Worm (Caenorhabditis elegans) whole organism, early embryonic: ENCODE results near the gene F14H3.14.

Source experiments
- B0310.2 ChIP-seq: sonication (generic microtip); optimal IDR thresholded peaks from 2 replicates; lab custom pipeline; 2016; ENCODE audit warnings: mild to moderate bottlenecking, missing genetic modification characterization, missing compliant biosample characterization
- F13C5.2 ChIP-seq: sonication (generic microtip); optimal IDR thresholded peaks from 2 replicates; lab custom pipeline; 2017; ENCODE audit warnings: mild to moderate bottlenecking, missing genetic modification characterization, inconsistent platforms, missing compliant biosample characterization
- aly-1 ChIP-seq: sonication (generic microtip); optimal IDR thresholded peaks from 2 replicates; lab custom pipeline; 2016; ENCODE audit warnings: missing genetic modification characterization, missing compliant biosample characterization
- ama-1 ChIP-seq: fragments of 150-350 bp; optimal IDR thresholded peaks from 2 replicates; lab custom pipeline; 2014
- ceh-13 ChIP-seq: fragments of 200-800 bp; sonication (Bioruptor generic); optimal IDR thresholded peaks from 2 replicates; lab custom pipeline; 2018; ENCODE audit warnings: mild to moderate bottlenecking, missing genetic modification characterization, missing compliant biosample characterization
- ceh-36 ChIP-seq: sonication (generic microtip); optimal IDR thresholded peaks from 2 replicates; lab custom pipeline; 2016; ENCODE audit warnings: missing genetic modification characterization, inconsistent platforms, missing compliant biosample characterization
- ets-7 ChIP-seq: sonication (generic microtip); optimal IDR thresholded peaks from 2 replicates; lab custom pipeline; 2016; ENCODE audit warnings: missing genotype, missing genetic modification characterization, missing compliant biosample characterization
- flt-1 ChIP-seq: fragments of 200-800 bp; sonication (Bioruptor generic); IDR thresholded peaks from 2 replicates; pipeline ENCODE4 v1.3.6; 2022; ENCODE audit warnings: missing genetic modification characterization, missing compliant biosample characterization
- hmbx-1 ChIP-seq: sonication (generic microtip); optimal IDR thresholded peaks from 2 replicates; lab custom pipeline; 2016; ENCODE audit warnings: mild to moderate bottlenecking, missing genetic modification characterization, missing compliant biosample characterization
- hmg-4 ChIP-seq: fragments of 200-800 bp; sonication (Bioruptor generic); optimal IDR thresholded peaks from 2 replicates; lab custom pipeline; 2018; ENCODE audit warnings: mild to moderate bottlenecking, missing genetic modification characterization, missing compliant biosample characterization
- hnd-1 ChIP-seq: sonication (generic microtip); optimal IDR thresholded peaks from 2 replicates; lab custom pipeline; 2016; ENCODE audit warnings: missing genetic modification characterization, missing compliant biosample characterization
- pes-1 ChIP-seq: fragments of 200-800 bp; sonication (Bioruptor generic); IDR thresholded peaks from 2 replicates; pipeline ENCODE4 v1.3.6; 2022; ENCODE audit warnings: missing genetic modification reagents, missing genetic modification characterization, missing compliant biosample characterization
- scrt-1 ChIP-seq: fragments of 200-800 bp; sonication (Bioruptor generic); IDR thresholded peaks from 2 replicates; pipeline ENCODE4 v1.3.6; 2022; ENCODE audit warnings: missing genetic modification characterization, missing compliant biosample characterization
- sea-1 ChIP-seq: fragments of 200-800 bp; sonication (Bioruptor generic); conservative IDR thresholded peaks from 2 replicates; pipeline ENCODE4 v1.3.6; 2022; ENCODE audit warnings: missing genetic modification characterization, missing compliant biosample characterization
- tbx-11 ChIP-seq: fragments of 200-800 bp; sonication (Bioruptor generic); IDR thresholded peaks from 2 replicates; pipeline ENCODE4 v1.3.6; 2022; ENCODE audit warnings: missing genetic modification characterization, missing compliant biosample characterization
- tbx-37 ChIP-seq: fragments of 200-800 bp; sonication (Bioruptor generic); conservative IDR thresholded peaks from 2 replicates; pipeline ENCODE4 v1.3.6; 2022; ENCODE audit warnings: missing genetic modification reagents, missing genetic modification characterization, missing compliant biosample characterization
- tra-4 ChIP-seq: sonication (generic microtip); optimal IDR thresholded peaks from 2 replicates; lab custom pipeline; 2017; ENCODE audit warnings: missing genetic modification characterization, missing compliant biosample characterization

The F14H3.14 gene

ce11 chrV:16022600-16022999 lies 40.1 kb downstream of the F14H3.14 start:
- no peak for TF ChIP-seq ama-1 (lab: Kevin White, UChicago)
- TF ChIP-seq aly-1 (tag; lab: Kevin White, UChicago): no peak
- peak; percentile 83 for TF ChIP-seq tbx-37 (GFP tag; lab: Robert Waterston, UW)

DNA sequence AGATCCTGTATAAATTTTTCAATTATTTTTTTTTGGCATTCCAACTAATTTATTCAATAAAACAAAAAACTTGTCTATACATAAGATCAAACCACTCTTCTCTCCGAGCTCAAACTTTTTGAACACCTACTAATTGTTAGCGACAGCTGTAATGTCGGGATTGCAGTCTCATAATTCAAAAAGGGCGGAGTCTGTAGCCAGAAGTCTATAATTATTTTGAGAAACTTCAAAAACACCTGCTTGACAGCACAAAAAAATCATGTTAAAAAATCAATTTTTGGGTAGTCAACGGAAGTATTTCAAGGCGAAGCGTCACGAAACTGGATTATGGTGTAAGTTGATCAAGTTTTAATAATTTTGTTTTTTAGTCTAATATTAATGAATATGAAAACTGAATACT lies 42.6 kb downstream of the F14H3.14 start, which contains the start of gene srx-44:
Gene srx-44, plus strand, starts transcription at position 301 of the 400 bp plus-strand sequence.
- TF ChIP-seq tbx-37 (GFP tag; lab: Robert Waterston, UW) (no peak), aly-1 (tag; lab: Kevin White, UChicago) (no peak), B0310.2 (tag; lab: Kevin White, UChicago) (no peak), sea-1 (GFP tag; lab: Robert Waterston, UW) (no peak), hmg-4 (GFP tag; lab: Kevin White, UChicago) (no peak), scrt-1 (no peak), pes-1 (GFP tag; lab: Robert Waterston, UW) (no peak), tbx-11 (GFP tag; lab: Robert Waterston, UW) (no peak), ama-1 (lab: Kevin White, UChicago) (no peak), ceh-13 (no peak), F13C5.2 (tag; lab: Kevin White, UChicago) (no peak), ets-7 (no peak), ceh-36 (tag; lab: Kevin White, UChicago) (no peak), flt-1 (GFP tag; lab: Robert Waterston, UW) (no peak), hnd-1 (tag; lab: Kevin White, UChicago) (no peak), hmbx-1 (no peak)

DNA sequence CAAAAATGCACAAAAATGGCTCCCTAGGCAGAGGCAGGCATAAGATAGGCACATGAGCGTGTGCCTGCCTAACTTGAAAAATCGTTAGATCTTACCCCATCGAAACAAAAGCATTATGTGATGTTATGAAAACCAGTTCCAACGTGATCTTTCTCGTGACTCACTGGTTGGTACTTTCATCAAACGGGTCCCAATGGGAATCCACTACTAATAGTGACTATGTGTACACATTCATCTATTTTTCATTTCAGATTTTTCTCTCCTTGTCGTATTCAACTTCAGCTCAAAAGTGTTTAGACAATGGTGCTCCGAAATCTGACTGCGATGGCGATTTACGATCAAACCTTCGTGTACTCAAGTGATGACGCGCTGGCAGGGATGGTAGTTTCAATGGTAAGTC lies 45.0 kb downstream of the F14H3.14 start, which contains the start of gene srx-43:
Gene srx-43, plus strand, starts transcription at position 301 of the 400 bp plus-strand sequence.
- TF ChIP-seq flt-1 (GFP tag; lab: Robert Waterston, UW): no peak
- no peak for TF ChIP-seq ceh-13
- TF ChIP-seq tbx-37 (GFP tag; lab: Robert Waterston, UW): no peak
- no peak for TF ChIP-seq B0310.2 (tag; lab: Kevin White, UChicago)
- TF ChIP-seq ceh-36 (tag; lab: Kevin White, UChicago): no peak
- no peak for TF ChIP-seq tbx-11 (GFP tag; lab: Robert Waterston, UW)
- TF ChIP-seq F13C5.2 (tag; lab: Kevin White, UChicago): no peak

DNA sequence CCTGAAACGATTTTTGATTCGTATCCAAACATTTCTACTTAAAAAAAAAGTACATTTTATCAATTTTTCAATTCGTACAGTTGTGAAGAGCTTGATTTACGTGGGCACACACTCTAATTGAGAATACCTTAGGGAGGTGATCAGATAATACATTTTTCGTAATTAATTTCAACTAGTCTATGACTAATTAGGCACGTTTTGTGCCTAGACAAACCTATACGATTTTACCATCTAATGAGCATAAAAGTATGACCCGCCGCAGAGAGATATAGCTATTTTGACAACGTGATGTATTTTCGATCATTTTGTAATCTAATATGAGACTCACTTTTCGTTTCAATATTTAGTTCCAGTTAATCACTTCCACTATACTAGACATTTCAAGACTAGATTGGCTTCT lies 45.7 kb downstream of the F14H3.14 start:
- TF ChIP-seq F13C5.2 (tag; lab: Kevin White, UChicago): no peak
- no peak for TF ChIP-seq tbx-11 (GFP tag; lab: Robert Waterston, UW)
- TF ChIP-seq scrt-1: no peak
- no peak for TF ChIP-seq hmg-4 (GFP tag; lab: Kevin White, UChicago)
- no peak for TF ChIP-seq flt-1 (GFP tag; lab: Robert Waterston, UW)
- no peak for TF ChIP-seq tra-4 (tag; lab: Kevin White, UChicago)
- TF ChIP-seq ceh-13: no peak
- TF ChIP-seq B0310.2 (tag; lab: Kevin White, UChicago): no peak
- no peak for TF ChIP-seq sea-1 (GFP tag; lab: Robert Waterston, UW)
- TF ChIP-seq tbx-37 (GFP tag; lab: Robert Waterston, UW): no peak
- TF ChIP-seq pes-1 (GFP tag; lab: Robert Waterston, UW): no peak
- no peak for TF ChIP-seq ets-7

ce11 chrV:16015652-16016051 lies 47.0 kb downstream of the F14H3.14 start, which contains the start of gene str-232:
Gene str-232 (minus strand): TSS chrV:16015752.
- TF ChIP-seq tra-4 (tag; lab: Kevin White, UChicago): no peak
- no peak for TF ChIP-seq sea-1 (GFP tag; lab: Robert Waterston, UW)
- TF ChIP-seq F13C5.2 (tag; lab: Kevin White, UChicago): no peak
- TF ChIP-seq hmg-4 (GFP tag; lab: Kevin White, UChicago): no peak
- TF ChIP-seq ceh-13: no peak
- no peak for TF ChIP-seq scrt-1
- no peak for TF ChIP-seq ama-1 (lab: Kevin White, UChicago)
- TF ChIP-seq hnd-1 (tag; lab: Kevin White, UChicago): no peak
- TF ChIP-seq aly-1 (tag; lab: Kevin White, UChicago): no peak
- no peak for TF ChIP-seq B0310.2 (tag; lab: Kevin White, UChicago)
- TF ChIP-seq tbx-11 (GFP tag; lab: Robert Waterston, UW): no peak
- no peak for TF ChIP-seq tbx-37 (GFP tag; lab: Robert Waterston, UW)
- TF ChIP-seq ceh-36 (tag; lab: Kevin White, UChicago): no peak
- no peak for TF ChIP-seq ets-7
- TF ChIP-seq flt-1 (GFP tag; lab: Robert Waterston, UW): no peak
- TF ChIP-seq hmbx-1: no peak
- no peak for TF ChIP-seq pes-1 (GFP tag; lab: Robert Waterston, UW)
